Fruit fly (Drosophila melanogaster): Measurements from ENCODE around the gene CG43102.

Gene CG43102

DNA sequence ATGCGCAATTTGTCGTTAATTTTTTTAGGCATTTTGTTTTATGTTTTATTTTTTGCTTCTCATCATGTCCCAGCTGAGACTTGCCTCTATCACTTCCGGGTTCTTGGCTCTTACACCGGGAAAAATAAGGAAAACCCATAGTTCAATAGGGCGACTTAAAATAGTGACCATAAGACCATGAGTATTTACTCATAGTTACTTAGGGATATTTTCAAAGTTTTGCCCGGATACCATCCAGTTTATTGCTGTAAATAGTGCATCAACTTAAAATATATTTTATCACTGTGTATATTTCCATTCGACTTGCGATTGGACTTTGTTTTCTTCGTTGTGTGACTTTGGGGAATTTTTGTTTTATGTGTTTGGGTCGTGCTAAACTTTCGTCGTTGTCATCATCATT is 24.5 kb upstream of the CG43102 start (continued):
- TF ChIP-seq mam (GFP tag; optimal IDR thresholded peaks at IDR 0.05) (peak; percentile 31), CG6683 (GFP tag; optimal IDR thresholded peaks at IDR 0.05) (no peak), Kr (GFP tag; optimal IDR thresholded peaks at IDR 0.05) (no peak), CG18599 (GFP tag; optimal IDR thresholded peaks at IDR 0.05) (peak; percentile 19), CG10654 (GFP tag; optimal IDR thresholded peaks at IDR 0.05) (no peak), Hr39 (optimal IDR thresholded peaks at IDR 0.05) (no peak), disco-r (GFP tag; optimal IDR thresholded peaks at IDR 0.05) (no peak), crol (GFP tag; IDR thresholded peaks at IDR 0.05) (no peak), Hand (GFP tag; optimal IDR thresholded peaks at IDR 0.05) (peak; percentile 44), CG10209 (GFP tag; optimal IDR thresholded peaks at IDR 0.05) (peak; percentile 3), CG15269 (tag; optimal IDR thresholded peaks at IDR 0.05) (peak; percentile 44), CG12071 (GFP tag; optimal IDR thresholded peaks at IDR 0.05) (no peak), CG32767 (GFP tag; IDR thresholded peaks at IDR 0.05) (no peak), slou (GFP tag; optimal IDR thresholded peaks at IDR 0.05) (no peak), Sox102F (GFP tag; optimal IDR thresholded peaks at IDR 0.05) (peak; percentile 40), NfI (GFP tag; optimal IDR thresholded peaks at IDR 0.05) (peak; percentile 43), jing (GFP tag; optimal IDR thresholded peaks at IDR 0.05) (no peak), CG2202 (tag; optimal IDR thresholded peaks at IDR 0.05) (no peak), CG14860 (GFP tag; IDR thresholded peaks at IDR 0.05; ENCODE audit: partially characterized antibody) (no peak), Sry-β (GFP tag; optimal IDR thresholded peaks at IDR 0.05) (no peak), CG12659 (GFP tag; optimal IDR thresholded peaks at IDR 0.05) (peak; percentile 4), CoRest (tag; optimal IDR thresholded peaks at IDR 0.05) (peak; percentile 34), chm (GFP tag; IDR thresholded peaks at IDR 0.05) (no peak), CG12219 (GFP tag; optimal IDR thresholded peaks at IDR 0.05) (peak; percentile 41), CG2889 (GFP tag; IDR thresholded peaks at IDR 0.05) (no peak), ind (GFP tag; optimal IDR thresholded peaks at IDR 0.05) (peak; percentile 12), dpn (GFP tag; optimal IDR thresholded peaks at IDR 0.05) (peak; percentile 8 to 20), Elba2 (GFP tag; optimal IDR thresholded peaks at IDR 0.05) (no peak), emc (GFP tag; optimal IDR thresholded peaks at IDR 0.05) (no peak), CG14014 (GFP tag; IDR thresholded peaks at IDR 0.05) (no peak), lilli (GFP tag; optimal IDR thresholded peaks at IDR 0.05) (peak; percentile 42), CG11085 (GFP tag; IDR thresholded peaks at IDR 0.05) (no peak), tin (GFP tag; optimal IDR thresholded peaks at IDR 0.05) (no peak), pho (GFP tag; optimal IDR thresholded peaks at IDR 0.05) (peak; percentile 0), CG11695 (GFP tag; IDR thresholded peaks at IDR 0.05) (0 out of 3 replicates have a peak, but pooled peaks have one; percentile 14), Nf-YA (GFP tag; IDR thresholded peaks at IDR 0.05) (no peak), CG8290 (GFP tag; optimal IDR thresholded peaks at IDR 0.05) (no peak), CG8290 (tag; optimal IDR thresholded peaks at IDR 0.05) (peak in 1 of 2 experiments; percentile 50), CG13424 (tag; optimal IDR thresholded peaks at IDR 0.05) (peak; percentile 23), CG11723 (GFP tag; optimal IDR thresholded peaks at IDR 0.05) (no peak)

- TF ChIP-seq TFAM (GFP tag; optimal IDR thresholded peaks at IDR 0.05) (no peak), CG1529 (GFP tag; optimal IDR thresholded peaks at IDR 0.05) (no peak), CG10462 (GFP tag; optimal IDR thresholded peaks at IDR 0.05) (no peak), slp2 (GFP tag; optimal IDR thresholded peaks at IDR 0.05) (no peak), Doc3 (GFP tag; IDR thresholded peaks at IDR 0.05; ENCODE audit: partially characterized antibody) (no peak), CG32772 (GFP tag; IDR thresholded peaks at IDR 0.05) (no peak), CG1792 (GFP tag; optimal IDR thresholded peaks at IDR 0.05) (no peak), Atf-2 (GFP tag; optimal IDR thresholded peaks at IDR 0.05) (no peak), ap (GFP tag; IDR thresholded peaks at IDR 0.05) (no peak), fd64A (GFP tag; optimal IDR thresholded peaks at IDR 0.05) (no peak), Tbp (GFP tag; optimal IDR thresholded peaks at IDR 0.05) (no peak), CG3847 (GFP tag; IDR thresholded peaks at IDR 0.05) (no peak), Ada2b (GFP tag; IDR thresholded peaks at IDR 0.05) (no peak), CG12942 (GFP tag; optimal IDR thresholded peaks at IDR 0.05) (no peak)
These were observed 20.1 kb upstream of the CG43102 start for dm6 chr3R:17814191-17814923.

Measured in whole organism, embryonic.